Fruit fly (Drosophila melanogaster): Measurements from ENCODE around the gene CG14153.

The CG14153 gene

DNA sequence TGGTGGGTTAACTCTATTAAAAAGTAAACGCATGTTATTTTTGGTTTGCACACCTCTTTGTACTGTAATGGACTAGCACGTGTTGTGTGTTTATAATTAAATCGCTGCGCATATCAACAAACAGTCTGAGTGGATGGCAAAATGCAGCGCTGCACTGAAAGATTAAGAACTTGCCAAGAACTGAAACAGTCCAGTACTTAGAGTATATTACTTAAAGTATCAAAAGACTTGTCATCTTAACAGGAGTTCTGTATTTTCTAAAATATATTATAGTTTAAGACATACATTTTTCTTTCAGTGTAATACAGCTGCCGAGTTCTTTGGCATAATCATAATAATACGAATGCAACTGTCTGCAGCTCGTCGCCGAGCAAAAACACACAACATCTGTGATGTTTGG is 5.1 kb downstream of the CG14153 start:
- TF ChIP-seq Mnt (GFP tag; optimal IDR thresholded peaks at IDR 0.05) (no peak), CG7101 (tag; optimal IDR thresholded peaks at IDR 0.05) (no peak), tj (GFP tag; optimal IDR thresholded peaks at IDR 0.05) (no peak), toe (GFP tag; optimal IDR thresholded peaks at IDR 0.05) (no peak), CG14711 (tag; optimal IDR thresholded peaks at IDR 0.05) (no peak), CG1620 (GFP tag; optimal IDR thresholded peaks at IDR 0.05) (no peak), pad (GFP tag; optimal IDR thresholded peaks at IDR 0.05) (no peak), cic (GFP tag; optimal IDR thresholded peaks at IDR 0.05) (no peak)

DNA sequence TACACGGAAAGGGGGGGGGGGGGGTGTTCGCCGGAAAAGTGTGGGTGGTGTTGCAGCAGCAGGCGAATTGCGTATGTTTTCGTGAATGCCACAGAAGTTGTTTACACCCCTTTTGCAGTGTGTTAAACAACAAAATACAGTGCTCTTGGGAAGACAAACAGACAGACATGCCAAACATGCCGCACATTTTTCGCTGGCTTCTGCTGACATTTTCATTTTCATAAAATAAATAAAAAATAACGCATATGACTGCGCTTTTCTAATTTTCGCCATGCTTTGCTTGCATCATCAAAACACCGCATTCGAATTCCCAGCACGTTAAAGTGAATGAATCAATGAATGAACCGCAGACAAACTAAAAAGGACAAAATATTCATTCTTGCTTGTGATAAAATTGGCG is 7.9 kb downstream of the CG14153 start:
- TF ChIP-seq ovo (GFP tag; optimal IDR thresholded peaks at IDR 0.05) (no peak), toe (GFP tag; optimal IDR thresholded peaks at IDR 0.05) (no peak), bab1 (GFP tag; optimal IDR thresholded peaks at IDR 0.05) (no peak), cnc (optimal IDR thresholded peaks at IDR 0.05) (no peak), tj (GFP tag; optimal IDR thresholded peaks at IDR 0.05) (peak; percentile 95), Crg-1 (GFP tag; optimal IDR thresholded peaks at IDR 0.05) (no peak)

DNA sequence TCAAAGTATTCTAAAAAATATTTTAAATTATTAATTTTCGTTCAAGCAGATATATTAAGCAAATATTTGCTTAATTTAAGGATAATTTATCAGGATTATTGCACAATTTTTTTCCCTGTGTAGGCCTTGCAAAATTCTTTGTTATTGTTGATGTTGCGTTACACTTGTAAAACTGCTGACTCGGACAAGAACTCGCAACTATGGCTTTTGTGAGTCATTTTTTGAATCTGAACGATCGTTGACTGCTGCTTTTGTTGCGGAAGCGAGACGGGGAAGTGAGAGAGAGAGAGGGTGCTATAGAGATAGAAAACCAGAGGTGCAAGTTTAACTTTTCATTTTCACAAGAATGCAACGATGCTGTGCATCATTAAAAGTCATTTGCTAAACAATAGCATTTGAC is 9.2 kb downstream of the CG14153 start:
- TF ChIP-seq tj (GFP tag; optimal IDR thresholded peaks at IDR 0.05): peak; percentile 75
- TF ChIP-seq CG14711 (tag; optimal IDR thresholded peaks at IDR 0.05): no peak

DNA sequence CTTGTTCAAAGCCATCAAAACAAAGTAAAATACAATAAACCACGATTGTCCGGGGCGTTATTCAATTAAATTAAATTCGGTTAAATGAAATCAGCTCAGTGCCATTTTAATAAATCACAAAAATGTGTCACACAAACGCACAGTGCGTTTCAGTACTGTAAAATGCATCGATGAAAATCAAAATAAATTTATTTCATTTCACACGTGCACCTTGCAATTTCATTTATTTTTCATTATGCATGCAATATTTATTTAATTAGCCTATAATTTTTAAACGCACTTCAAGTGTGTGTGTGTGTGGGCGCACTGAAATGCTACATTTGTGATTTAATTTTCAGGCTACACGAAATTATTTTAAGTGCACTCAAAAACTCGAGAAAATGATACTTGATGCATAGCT is 11.1 kb downstream of the CG14153 start:
- peak; percentile 70 for TF ChIP-seq kay (GFP tag; ENCODE audit: borderline replicate concordance)
- no peak for TF ChIP-seq tj (GFP tag; optimal IDR thresholded peaks at IDR 0.05)

DNA sequence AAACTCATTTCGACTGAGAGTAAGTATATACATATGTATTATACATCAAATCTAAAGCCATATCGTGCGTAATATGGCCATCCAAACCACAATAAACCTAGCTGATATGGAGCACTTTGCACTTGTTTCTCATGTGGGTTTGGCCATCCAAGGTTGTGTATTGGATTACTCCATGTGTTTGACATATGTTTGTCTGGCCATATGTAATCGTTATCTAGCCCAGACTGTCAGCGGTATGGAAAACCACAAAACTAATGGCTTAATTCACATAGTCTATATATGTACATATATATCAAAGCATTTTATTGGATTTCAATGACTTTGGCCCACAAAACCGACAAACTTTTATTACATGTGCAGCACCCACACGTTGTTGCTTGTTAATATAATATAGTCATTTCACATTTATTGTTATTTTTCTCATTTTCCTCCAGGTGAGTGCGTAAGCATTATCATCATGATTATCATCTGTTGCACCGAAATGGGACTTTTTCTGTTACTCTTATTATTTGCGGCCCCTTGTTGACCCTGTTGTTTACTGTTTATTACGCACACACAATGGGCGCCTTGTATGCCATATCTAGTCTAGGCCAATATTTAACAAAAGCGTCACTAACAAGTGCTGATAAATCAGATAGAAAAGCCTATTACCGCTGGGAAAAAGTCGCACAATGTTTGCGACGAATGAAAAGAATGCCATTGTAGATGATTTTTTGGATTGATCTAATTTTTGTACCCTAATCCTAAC is 13.3 kb downstream of the CG14153 start:
- TF ChIP-seq Hr96 (GFP tag; optimal IDR thresholded peaks at IDR 0.05): no peak
- TF ChIP-seq ovo (GFP tag; optimal IDR thresholded peaks at IDR 0.05): peak; percentile 41
- peak; percentile 39 for TF ChIP-seq CG7101 (tag; optimal IDR thresholded peaks at IDR 0.05)
- no peak for TF ChIP-seq toe (GFP tag; optimal IDR thresholded peaks at IDR 0.05)
- TF ChIP-seq bab1 (GFP tag; optimal IDR thresholded peaks at IDR 0.05): no peak
- TF ChIP-seq CG12768 (GFP tag; optimal IDR thresholded peaks at IDR 0.05): no peak
- peak; percentile 85 for TF ChIP-seq kay (GFP tag; ENCODE audit: borderline replicate concordance)
- peak; percentile 48 for TF ChIP-seq Mnt (GFP tag; optimal IDR thresholded peaks at IDR 0.05)
- peak; percentile 53 for TF ChIP-seq Crg-1 (GFP tag; optimal IDR thresholded peaks at IDR 0.05)
- no peak for TF ChIP-seq CG5204 (GFP tag; optimal IDR thresholded peaks at IDR 0.05)
- TF ChIP-seq CG7045 (GFP tag; optimal IDR thresholded peaks at IDR 0.05): peak; percentile 30
- TF ChIP-seq cic (GFP tag; optimal IDR thresholded peaks at IDR 0.05): peak; percentile 22

DNA sequence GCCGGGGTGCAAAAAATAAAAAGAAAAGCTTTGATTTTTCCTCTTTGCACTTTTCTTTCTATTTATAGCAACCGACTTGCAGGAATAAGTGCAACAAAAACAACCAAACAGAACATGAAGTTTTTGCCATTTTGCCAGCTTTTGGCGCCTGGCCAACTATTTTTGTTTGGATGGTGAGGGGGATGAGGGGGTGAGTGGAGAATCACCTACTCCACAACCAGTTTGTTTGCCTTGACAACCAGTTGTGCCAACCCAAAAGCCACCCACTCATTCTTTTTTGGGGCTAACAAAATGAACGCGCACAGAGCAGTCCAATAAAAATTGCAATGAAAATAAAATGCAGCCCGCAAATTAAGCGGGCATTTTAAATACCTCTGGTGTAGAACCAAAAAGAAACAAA is 14.0 kb downstream of the CG14153 start:
- TF ChIP-seq CG7045 (GFP tag; optimal IDR thresholded peaks at IDR 0.05) (no peak), Hr96 (GFP tag; optimal IDR thresholded peaks at IDR 0.05) (no peak), CG1620 (GFP tag; optimal IDR thresholded peaks at IDR 0.05) (no peak), pad (GFP tag; optimal IDR thresholded peaks at IDR 0.05) (no peak), Mnt (GFP tag; optimal IDR thresholded peaks at IDR 0.05) (no peak), bab1 (GFP tag; optimal IDR thresholded peaks at IDR 0.05) (no peak), kay (GFP tag; ENCODE audit: borderline replicate concordance) (no peak)

DNA sequence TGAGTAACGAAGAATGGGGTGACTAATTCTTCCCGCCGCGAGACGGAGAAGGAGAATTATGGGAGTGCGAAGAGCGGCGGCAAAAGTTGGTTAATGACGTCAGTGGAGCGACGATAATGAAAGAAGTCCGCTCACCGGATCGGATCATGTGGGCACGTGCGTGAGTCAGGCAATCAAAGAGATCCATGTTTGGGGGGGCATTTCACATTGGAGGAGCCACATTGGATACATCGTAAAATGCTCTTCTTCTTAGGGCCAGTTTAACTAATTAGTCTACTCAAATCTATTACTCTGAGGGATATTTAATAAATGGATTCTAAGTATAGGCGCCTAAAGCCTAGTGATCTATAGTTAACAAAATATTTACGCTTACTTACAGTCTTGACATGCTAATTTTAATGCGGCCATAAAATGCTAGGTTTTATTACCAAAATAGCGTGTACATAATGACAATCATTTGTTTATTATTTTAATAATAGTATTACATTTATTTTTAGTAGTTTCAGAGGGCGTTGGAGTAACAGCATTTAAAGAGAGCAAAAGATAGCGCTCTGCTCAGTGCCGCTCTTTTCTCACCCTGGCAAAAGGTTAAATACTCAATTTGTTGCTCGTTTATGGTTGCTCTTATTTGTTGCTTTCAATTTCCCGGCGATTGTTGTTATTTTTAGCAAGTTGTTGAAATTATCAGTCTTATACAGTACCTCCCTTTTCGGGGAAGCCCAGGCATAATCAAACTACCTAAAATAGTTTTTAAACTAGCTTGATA is 15.2 kb downstream of the CG14153 start:
- TF ChIP-seq CG33017 (tag; optimal IDR thresholded peaks at IDR 0.05): no peak
- TF ChIP-seq CG7045 (GFP tag; optimal IDR thresholded peaks at IDR 0.05): no peak
- no peak for TF ChIP-seq bab1 (GFP tag; optimal IDR thresholded peaks at IDR 0.05)
- TF ChIP-seq CG14711 (tag; optimal IDR thresholded peaks at IDR 0.05): no peak
- TF ChIP-seq kay (GFP tag; ENCODE audit: borderline replicate concordance): no peak
- no peak for TF ChIP-seq CG12768 (GFP tag; optimal IDR thresholded peaks at IDR 0.05)
- no peak for TF ChIP-seq cnc (optimal IDR thresholded peaks at IDR 0.05)
- TF ChIP-seq Crg-1 (GFP tag; optimal IDR thresholded peaks at IDR 0.05): no peak
- TF ChIP-seq Hr96 (GFP tag; optimal IDR thresholded peaks at IDR 0.05): no peak
- no peak for TF ChIP-seq tj (GFP tag; optimal IDR thresholded peaks at IDR 0.05)
- no peak for TF ChIP-seq CG1620 (GFP tag; optimal IDR thresholded peaks at IDR 0.05)
- TF ChIP-seq Clk (GFP tag; optimal IDR thresholded peaks at IDR 0.05): no peak
- no peak for TF ChIP-seq Mnt (GFP tag; optimal IDR thresholded peaks at IDR 0.05)
- TF ChIP-seq CG7101 (tag; optimal IDR thresholded peaks at IDR 0.05): no peak
- no peak for TF ChIP-seq ovo (GFP tag; optimal IDR thresholded peaks at IDR 0.05)
- TF ChIP-seq cic (GFP tag; optimal IDR thresholded peaks at IDR 0.05): no peak
- TF ChIP-seq toe (GFP tag; optimal IDR thresholded peaks at IDR 0.05): no peak
- no peak for TF ChIP-seq CG5204 (GFP tag; optimal IDR thresholded peaks at IDR 0.05)

All from whole organism, adult.